Worm (Caenorhabditis elegans) whole organism, L3 larva: ENCODE measurements around the gene arv-1.
"Not testable (repeated sequence)": the region's sequence is repeated elsewhere in the genome, so short reads cannot be mapped to it uniquely, and the experiment has no call there.

Experiments used
- R02D3.7 ChIP-seq: fragments of 150-350 bp; optimal IDR thresholded peaks from 2 replicates; lab custom pipeline; 2014; ENCODE audit warnings: missing biosample characterization, missing genetic modification characterization
- ZK546.5 ChIP-seq: sonication (generic microtip); optimal IDR thresholded peaks from 2 replicates; lab custom pipeline; 2017; ENCODE audit warnings: missing biosample characterization, missing genetic modification characterization
- ama-1 ChIP-seq: fragments of 150-350 bp; optimal IDR thresholded peaks from 2 replicates; lab custom pipeline; 2018
- ceh-28 ChIP-seq: fragments of 150-350 bp; optimal IDR thresholded peaks from 2 replicates; lab custom pipeline; 2014; ENCODE audit warnings: missing biosample characterization, missing genetic modification reagents, missing genetic modification characterization
- ceh-82 ChIP-seq: fragments of 150-350 bp; optimal IDR thresholded peaks from 2 replicates; lab custom pipeline; 2014; ENCODE audit warnings: missing biosample characterization, missing genetic modification characterization
- daf-12 ChIP-seq: fragments of 150-350 bp; optimal IDR thresholded peaks from 2 replicates; lab custom pipeline; 2014; ENCODE audit warnings: missing biosample characterization, missing genetic modification reagents, missing genetic modification characterization
- egl-5 ChIP-seq: fragments of 150-350 bp; optimal IDR thresholded peaks from 2 replicates; lab custom pipeline; 2017; ENCODE audit warnings: missing biosample characterization, missing genetic modification reagents, missing genetic modification characterization, inconsistent platforms
- elt-1 ChIP-seq: fragments of 150-350 bp; optimal IDR thresholded peaks from 2 replicates; lab custom pipeline; 2014; ENCODE audit warnings: missing biosample characterization, missing genetic modification characterization
- elt-3 ChIP-seq, 3 experiments: fragments of 150-350 bp in 1 of 3; sonication (generic microtip) in 2 of 3; optimal IDR thresholded peaks; 2 replicates in 2 of 3; 4 replicates in 1 of 3; lab custom pipeline; 2014 to 2017; ENCODE audit warnings: missing biosample characterization in 3 of 3, missing genetic modification characterization in 3 of 3
- fkh-10 ChIP-seq: sonication (generic microtip); optimal IDR thresholded peaks from 2 replicates; lab custom pipeline; 2017; ENCODE audit warnings: missing biosample characterization, missing genetic modification reagents, missing genetic modification characterization
- fkh-2 ChIP-seq: fragments of 150-350 bp; optimal IDR thresholded peaks from 2 replicates; lab custom pipeline; 2014; ENCODE audit warnings: missing biosample characterization, missing genetic modification reagents, missing genetic modification characterization
- fos-1 ChIP-seq: fragments of 150-350 bp; optimal IDR thresholded peaks from 2 replicates; lab custom pipeline; 2014; ENCODE audit warnings: missing biosample characterization, missing genetic modification characterization
- hmg-11 ChIP-seq: sonication (generic microtip); optimal IDR thresholded peaks from 2 replicates; lab custom pipeline; 2016; ENCODE audit warnings: missing genetic modification characterization, missing compliant biosample characterization
- jun-1 ChIP-seq: fragments of 150-350 bp; optimal IDR thresholded peaks from 2 replicates; lab custom pipeline; 2014; ENCODE audit warnings: missing biosample characterization, missing genetic modification reagents, missing genetic modification characterization
- lin-15B ChIP-seq: fragments of 150-350 bp; optimal IDR thresholded peaks from 2 replicates; lab custom pipeline; 2014; ENCODE audit warnings: missing biosample characterization, missing genetic modification characterization
- lin-39 ChIP-seq: fragments of 150-350 bp; optimal IDR thresholded peaks from 2 replicates; lab custom pipeline; 2018; ENCODE audit warnings: missing biosample characterization, missing genetic modification reagents, missing genetic modification characterization
- lsy-12 ChIP-seq: sonication (generic microtip); optimal IDR thresholded peaks from 2 replicates; lab custom pipeline; 2016; ENCODE audit warnings: mild to moderate bottlenecking, missing genetic modification characterization, missing compliant biosample characterization
- mdl-1 ChIP-seq: fragments of 150-350 bp; optimal IDR thresholded peaks from 2 replicates; lab custom pipeline; 2014; ENCODE audit warnings: missing biosample characterization, missing genetic modification characterization
- nhr-12 ChIP-seq: fragments of 150-350 bp; optimal IDR thresholded peaks from 2 replicates; lab custom pipeline; 2014; ENCODE audit warnings: missing biosample characterization, missing genetic modification characterization
- nhr-23 ChIP-seq: fragments of 150-350 bp; optimal IDR thresholded peaks from 2 replicates; lab custom pipeline; 2014; ENCODE audit warnings: missing biosample characterization, missing genetic modification reagents, missing genetic modification characterization
- nhr-237 ChIP-seq: fragments of 150-350 bp; optimal IDR thresholded peaks from 2 replicates; lab custom pipeline; 2014; ENCODE audit warnings: missing biosample characterization, missing genetic modification characterization
- nhr-43 ChIP-seq: sonication (generic microtip); optimal IDR thresholded peaks from 2 replicates; lab custom pipeline; 2016; ENCODE audit warnings: mild to moderate bottlenecking, missing genetic modification characterization, missing compliant biosample characterization; ENCODE audit not compliant: poor library complexity, severe bottlenecking
- nhr-67 ChIP-seq: fragments of 150-350 bp; optimal IDR thresholded peaks from 2 replicates; lab custom pipeline; 2014; ENCODE audit warnings: missing biosample characterization, missing genetic modification characterization
- nhr-76 ChIP-seq: fragments of 150-350 bp; sonication (generic microtip); optimal IDR thresholded peaks from 5 replicates; lab custom pipeline; 2014; ENCODE audit warnings: missing biosample characterization, missing genetic modification characterization
- pha-4 ChIP-seq: fragments of 150-350 bp; optimal IDR thresholded peaks from 2 replicates; lab custom pipeline; 2014; ENCODE audit warnings: missing biosample characterization, missing genetic modification reagents, missing genetic modification characterization
- sea-2 ChIP-seq: fragments of 150-350 bp; sonication (generic microtip); optimal IDR thresholded peaks from 4 replicates; lab custom pipeline; 2014; ENCODE audit warnings: missing biosample characterization, missing genetic modification reagents, missing genetic modification characterization
- skn-1 ChIP-seq: fragments of 150-350 bp; optimal IDR thresholded peaks from 2 replicates; lab custom pipeline; 2014; ENCODE audit warnings: missing biosample characterization, missing genetic modification characterization
- snpc-4 ChIP-seq: fragments of 150-350 bp; optimal IDR thresholded peaks from 2 replicates; lab custom pipeline; 2014; ENCODE audit warnings: missing biosample characterization, missing genetic modification characterization
- tbx-2 ChIP-seq: sonication (generic microtip); optimal IDR thresholded peaks from 2 replicates; lab custom pipeline; 2016; ENCODE audit warnings: mild to moderate bottlenecking, missing genetic modification characterization, missing compliant biosample characterization
- unc-62 ChIP-seq: fragments of 150-350 bp; sonication (generic microtip); optimal IDR thresholded peaks from 4 replicates; lab custom pipeline; 2014; ENCODE audit warnings: missing biosample characterization, missing genetic modification reagents, missing genetic modification characterization
- zag-1 ChIP-seq: fragments of 150-350 bp; optimal IDR thresholded peaks from 2 replicates; lab custom pipeline; 2014; ENCODE audit warnings: missing biosample characterization, missing genetic modification characterization
- ztf-11 ChIP-seq: fragments of 150-350 bp; optimal IDR thresholded peaks from 2 replicates; lab custom pipeline; 2014; ENCODE audit warnings: missing biosample characterization, missing genetic modification characterization
- ztf-4 ChIP-seq: fragments of 150-350 bp; optimal IDR thresholded peaks from 2 replicates; lab custom pipeline; 2014; ENCODE audit warnings: missing biosample characterization, missing genetic modification characterization

arv-1 gene

ce11 chrII:10247594-10248283 lies 47.1 kb upstream of the arv-1 start, which contains the start of gene nrde-2:
nrde-2 (minus strand) TSS chrII:10247638.
- TF ChIP-seq skn-1; mdl-1 (tag; lab: Kevin White, UChicago); ama-1 (lab: Kevin White, UChicago): not testable (repeated sequence)

ce11 chrII:10247154-10247553 lies 46.5 kb upstream of the arv-1 start:
- no peak for TF ChIP-seq pha-4 (tag; lab: Kevin White, UChicago)
- TF ChIP-seq zag-1 (tag; lab: Kevin White, UChicago), result no peak
- no peak for TF ChIP-seq ztf-4 (tag; lab: Kevin White, UChicago)
- no peak for TF ChIP-seq ama-1 (lab: Kevin White, UChicago)
- no peak for TF ChIP-seq ceh-28 (tag; lab: Kevin White, UChicago)
- no peak for TF ChIP-seq ceh-82 (tag; lab: Kevin White, UChicago)
- TF ChIP-seq lin-39 (tag; lab: Kevin White, UChicago), result no peak
- TF ChIP-seq ztf-11 (tag; lab: Kevin White, UChicago), result no peak

ce11 chrII:10245612-10246011 lies 45.0 kb upstream of the arv-1 start:
- TF ChIP-seq pha-4 (tag; lab: Kevin White, UChicago) (no peak), unc-62 (GFP tag; lab: Kevin White, UChicago) (no peak), fkh-10 (no peak), nhr-67 (tag; lab: Kevin White, UChicago) (no peak)

DNA sequence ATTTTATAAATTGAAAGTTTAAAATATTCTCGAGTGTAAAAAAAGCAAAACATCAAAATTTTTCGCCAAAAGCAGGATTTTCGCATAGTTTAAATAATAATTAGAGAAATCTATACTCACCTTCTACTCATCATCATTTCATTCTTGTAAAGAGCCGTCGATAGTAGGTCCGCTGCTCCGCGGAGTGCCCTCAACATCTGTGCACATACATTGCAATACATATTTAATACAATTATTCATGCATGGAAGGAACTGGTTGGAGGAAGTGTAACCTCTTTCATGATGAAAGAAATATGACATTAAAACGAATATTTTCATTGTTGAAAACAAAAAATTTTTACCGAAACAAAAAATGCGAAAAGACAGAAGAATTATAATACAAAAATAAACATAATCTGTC lies 41.7 kb upstream of the arv-1 start, which contains the start of gene mrps-14:
TSS of gene mrps-14 (minus strand) at position 197 of the 400 bp plus-strand sequence.
- TF ChIP-seq elt-3 (tag; optimal IDR thresholded peaks at IDR 0.05; lab: Kevin White, UChicago), result no peak
- no peak for TF ChIP-seq mdl-1 (tag; lab: Kevin White, UChicago)
- no peak for TF ChIP-seq nhr-12 (tag; lab: Kevin White, UChicago)
- TF ChIP-seq nhr-76 (tag; lab: Kevin White, UChicago), result no peak

- TF ChIP-seq fos-1 (tag; lab: Kevin White, UChicago), result no peak
- TF ChIP-seq hmg-11 (tag; lab: Kevin White, UChicago), result no peak
- no peak for TF ChIP-seq lin-15B (tag; lab: Kevin White, UChicago)
- TF ChIP-seq daf-12 (tag; lab: Kevin White, UChicago), result no peak
- TF ChIP-seq ama-1 (lab: Kevin White, UChicago), result no peak
- no peak for TF ChIP-seq nhr-237 (tag; lab: Kevin White, UChicago)
- no peak for TF ChIP-seq fkh-2 (tag; lab: Kevin White, UChicago)
- no peak for TF ChIP-seq unc-62 (GFP tag; lab: Kevin White, UChicago)
- no peak for TF ChIP-seq sea-2 (GFP tag; lab: Kevin White, UChicago)
- no peak for TF ChIP-seq snpc-4 (tag; lab: Kevin White, UChicago)
- TF ChIP-seq nhr-67 (tag; lab: Kevin White, UChicago), result no peak
- TF ChIP-seq pha-4 (tag; lab: Kevin White, UChicago), result no peak
- no peak for TF ChIP-seq nhr-43
- no peak for TF ChIP-seq lsy-12
- TF ChIP-seq ZK546.5 (tag; lab: Kevin White, UChicago), result no peak
- TF ChIP-seq elt-1, result no peak
- TF ChIP-seq tbx-2, result no peak
- TF ChIP-seq jun-1 (tag; lab: Kevin White, UChicago), result no peak
Observed at ce11 chrII:10239595-10239994, 39.0 kb upstream of the arv-1 start, which contains the start of gene mec-15. mec-15 (minus strand) TSS chrII:10239695.

ce11 chrII:10234398-10234797 lies 33.8 kb upstream of the arv-1 start, which contains the start of gene ubxn-5:
ubxn-5 (minus strand) TSS chrII:10234498.
- TF ChIP-seq lin-15B (tag; lab: Kevin White, UChicago), result no peak
- TF ChIP-seq R02D3.7 (tag; lab: Kevin White, UChicago), result no peak
- TF ChIP-seq elt-3 (tag; optimal IDR thresholded peaks at IDR 0.05; lab: Kevin White, UChicago), result no peak
- no peak for TF ChIP-seq ama-1 (lab: Kevin White, UChicago)
- no peak for TF ChIP-seq egl-5 (tag; lab: Kevin White, UChicago)
- TF ChIP-seq fkh-10, result no peak
- TF ChIP-seq ceh-28 (tag; lab: Kevin White, UChicago), result no peak
- no peak for TF ChIP-seq nhr-67 (tag; lab: Kevin White, UChicago)
- TF ChIP-seq fkh-2 (tag; lab: Kevin White, UChicago), result no peak
- TF ChIP-seq nhr-23, result no peak
